Worm (Caenorhabditis elegans) whole organism, mixed stage, embryonic: ENCODE measurements around the gene C26D10.3.
A peak's percentile ranks its signal among the peaks of the same experiment; 100 is the strongest.

Experiments used
- M03D4.4 ChIP-seq: sonication (generic microtip); optimal IDR thresholded peaks from 2 replicates; lab custom pipeline; 2017; ENCODE audit warnings: mild to moderate bottlenecking, missing genetic modification characterization, missing compliant biosample characterization
- bed-3 ChIP-seq: fragments of 200-800 bp; sonication (Bioruptor generic); optimal IDR thresholded peaks from 3 replicates; lab custom pipeline; 2018; ENCODE audit warnings: mild to moderate bottlenecking, missing genetic modification characterization, moderate library complexity, missing compliant biosample characterization
- blmp-1 ChIP-seq: fragments of 150-350 bp; optimal IDR thresholded peaks from 2 replicates; lab custom pipeline; 2014; ENCODE audit warnings: missing biosample characterization, missing genetic modification characterization
- ceh-39 ChIP-seq: fragments of 150-350 bp; optimal IDR thresholded peaks from 2 replicates; lab custom pipeline; 2014; ENCODE audit warnings: missing biosample characterization, missing genetic modification characterization
- ceh-83 ChIP-seq: fragments of 200-800 bp; sonication (Bioruptor generic); optimal IDR thresholded peaks from 2 replicates; lab custom pipeline; 2018; ENCODE audit warnings: mild to moderate bottlenecking, missing genetic modification characterization, missing compliant biosample characterization
- ces-1 ChIP-seq: fragments of 150-350 bp; optimal IDR thresholded peaks from 2 replicates; lab custom pipeline; 2014; ENCODE audit warnings: missing biosample characterization, missing genetic modification reagents, missing genetic modification characterization
- cnd-1 ChIP-seq: fragments of 200-800 bp; sonication (Bioruptor generic); optimal IDR thresholded peaks from 2 replicates; lab custom pipeline; 2018; ENCODE audit warnings: mild to moderate bottlenecking, missing genetic modification characterization, missing compliant biosample characterization
- drap-1 ChIP-seq: fragments of 200-800 bp; sonication (Bioruptor generic); optimal IDR thresholded peaks from 3 replicates; lab custom pipeline; 2018; ENCODE audit warnings: mild to moderate bottlenecking, missing genetic modification characterization, missing compliant biosample characterization
- elt-1 ChIP-seq: sonication (generic microtip); optimal IDR thresholded peaks from 2 replicates; lab custom pipeline; 2017; ENCODE audit warnings: missing genetic modification characterization, mild to moderate bottlenecking, missing compliant biosample characterization, antibody characterized with exemption, moderate library complexity, borderline replicate concordance; ENCODE audit not compliant: insufficient read depth
- elt-3 ChIP-seq: fragments of 150-350 bp; optimal IDR thresholded peaks from 2 replicates; lab custom pipeline; 2014; ENCODE audit warnings: missing biosample characterization, missing genetic modification characterization
- flh-1 ChIP-seq: fragments of 200-800 bp; sonication (Bioruptor generic); optimal IDR thresholded peaks from 2 replicates; lab custom pipeline; 2018; ENCODE audit warnings: mild to moderate bottlenecking, missing genetic modification characterization, moderate library complexity, missing compliant biosample characterization
- ham-2 ChIP-seq: fragments of 200-800 bp; sonication (Bioruptor generic); optimal IDR thresholded peaks from 2 replicates; lab custom pipeline; 2018; ENCODE audit warnings: mild to moderate bottlenecking, missing genetic modification characterization, missing compliant biosample characterization
- hlh-1 ChIP-seq: fragments of 150-350 bp; optimal IDR thresholded peaks from 2 replicates; lab custom pipeline; 2014; ENCODE audit warnings: missing biosample characterization, missing genetic modification reagents, missing genetic modification characterization
- lin-32 ChIP-seq: fragments of 200-800 bp; sonication (Bioruptor generic); optimal IDR thresholded peaks from 2 replicates; lab custom pipeline; 2018; ENCODE audit warnings: mild to moderate bottlenecking, missing genetic modification characterization, missing compliant biosample characterization
- mab-5 ChIP-seq: fragments of 150-350 bp; optimal IDR thresholded peaks from 2 replicates; lab custom pipeline; 2014; ENCODE audit warnings: missing biosample characterization, missing genetic modification characterization
- mep-1 ChIP-seq: fragments of 150-350 bp; optimal IDR thresholded peaks from 2 replicates; lab custom pipeline; 2017; ENCODE audit warnings: missing biosample characterization, missing genetic modification reagents, missing genetic modification characterization, inconsistent platforms
- mls-2 ChIP-seq: sonication (generic microtip); optimal IDR thresholded peaks from 2 replicates; lab custom pipeline; 2016; ENCODE audit warnings: mild to moderate bottlenecking, missing genetic modification characterization, moderate library complexity, missing compliant biosample characterization
- nhr-2 ChIP-seq: fragments of 150-350 bp; optimal IDR thresholded peaks from 2 replicates; lab custom pipeline; 2014; ENCODE audit warnings: missing biosample characterization, missing genetic modification characterization
- nhr-237 ChIP-seq: fragments of 150-350 bp; optimal IDR thresholded peaks from 2 replicates; lab custom pipeline; 2014; ENCODE audit warnings: missing biosample characterization, missing genetic modification characterization
- nhr-28 ChIP-seq: fragments of 150-350 bp; optimal IDR thresholded peaks from 2 replicates; lab custom pipeline; 2014; ENCODE audit warnings: missing biosample characterization, missing genetic modification characterization
- nhr-76 ChIP-seq: sonication (generic microtip); optimal IDR thresholded peaks from 2 replicates; lab custom pipeline; 2017; ENCODE audit warnings: missing biosample characterization, missing genetic modification characterization
- pha-4 ChIP-seq: fragments of 150-350 bp; optimal IDR thresholded peaks from 2 replicates; lab custom pipeline; 2018; ENCODE audit warnings: missing biosample characterization, missing genetic modification reagents, missing genetic modification characterization
- sem-2 ChIP-seq: fragments of 200-800 bp; sonication (Bioruptor generic); optimal IDR thresholded peaks from 2 replicates; lab custom pipeline; 2018; ENCODE audit warnings: mild to moderate bottlenecking, missing genetic modification characterization, missing compliant biosample characterization
- snpc-4 ChIP-seq: fragments of 150-350 bp; optimal IDR thresholded peaks from 2 replicates; lab custom pipeline; 2014; ENCODE audit warnings: missing biosample characterization, missing genetic modification characterization
- sptf-1 ChIP-seq: sonication (generic microtip); optimal IDR thresholded peaks from 2 replicates; lab custom pipeline; 2017; ENCODE audit warnings: mild to moderate bottlenecking, missing genetic modification characterization, moderate library complexity, missing compliant biosample characterization
- tbx-8 ChIP-seq: fragments of 200-800 bp; sonication (Bioruptor generic); optimal IDR thresholded peaks from 2 replicates; lab custom pipeline; 2018; ENCODE audit warnings: mild to moderate bottlenecking, missing genetic modification characterization, moderate library complexity, missing compliant biosample characterization
- unc-120 ChIP-seq: sonication (generic microtip); optimal IDR thresholded peaks from 2 replicates; lab custom pipeline; 2017; ENCODE audit warnings: missing genetic modification characterization, missing compliant biosample characterization; ENCODE audit not compliant: poor library complexity, severe bottlenecking
- unc-62 ChIP-seq: fragments of 150-350 bp; optimal IDR thresholded peaks from 2 replicates; lab custom pipeline; 2014; ENCODE audit warnings: missing biosample characterization, missing genetic modification reagents, missing genetic modification characterization
- ztf-11 ChIP-seq: fragments of 150-350 bp; optimal IDR thresholded peaks from 2 replicates; lab custom pipeline; 2014; ENCODE audit warnings: missing biosample characterization, missing genetic modification characterization

The C26D10.3 gene

ce11 chrII:8312012-8312411 is 13.2 kb upstream of the C26D10.3 start:
- TF ChIP-seq ces-1 (GFP tag; lab: Kevin White, UChicago) (peak; percentile 64), sptf-1 (no peak)

ce11 chrII:8314768-8315167 is 10.4 kb upstream of the C26D10.3 start:
- no peak for TF ChIP-seq M03D4.4 (tag; lab: Kevin White, UChicago)
- no peak for TF ChIP-seq mep-1 (tag; lab: Kevin White, UChicago)
- no peak for TF ChIP-seq elt-1 (tag; lab: Kevin White, UChicago)
- TF ChIP-seq mls-2 = no peak
- TF ChIP-seq ham-2 (GFP tag; lab: Kevin White, UChicago) = no peak
- no peak for TF ChIP-seq lin-32 (GFP tag; lab: Kevin White, UChicago)
- TF ChIP-seq nhr-237 (tag; lab: Kevin White, UChicago) = no peak
- no peak for TF ChIP-seq nhr-28 (tag; lab: Kevin White, UChicago)
- TF ChIP-seq nhr-2 (tag; lab: Kevin White, UChicago) = no peak
- no peak for TF ChIP-seq nhr-76 (tag; lab: Kevin White, UChicago)
- no peak for TF ChIP-seq unc-120 (tag; lab: Kevin White, UChicago)
- no peak for TF ChIP-seq sem-2
- no peak for TF ChIP-seq unc-62
- no peak for TF ChIP-seq sptf-1
- TF ChIP-seq ztf-11 (tag; lab: Kevin White, UChicago) = no peak
- no peak for TF ChIP-seq mab-5 (tag; lab: Kevin White, UChicago)
- TF ChIP-seq, all 35 proteins: peak for 0

ce11 chrII:8316701-8317100 is 8.5 kb upstream of the C26D10.3 start:
- TF ChIP-seq ces-1 (GFP tag; lab: Kevin White, UChicago) (no peak), ceh-39 (no peak), mls-2 (no peak), elt-3 (tag; lab: Kevin White, UChicago) (no peak), nhr-28 (tag; lab: Kevin White, UChicago) (no peak), nhr-237 (tag; lab: Kevin White, UChicago) (no peak), blmp-1 (no peak), unc-62 (no peak), hlh-1 (tag; lab: Kevin White, UChicago) (no peak), ham-2 (GFP tag; lab: Kevin White, UChicago) (no peak)

ce11 chrII:8321244-8321643 is 3.9 kb upstream of the C26D10.3 start, which contains the start of gene shw-1:
Gene shw-1 (minus strand): TSS chrII:8321471.
- TF ChIP-seq pha-4 (tag; lab: Kevin White, UChicago) = no peak
- TF ChIP-seq ham-2 (GFP tag; lab: Kevin White, UChicago) = no peak
- no peak for TF ChIP-seq snpc-4 (tag; lab: Kevin White, UChicago)
- no peak for TF ChIP-seq ceh-83
- TF ChIP-seq nhr-237 (tag; lab: Kevin White, UChicago) = no peak
- no peak for TF ChIP-seq bed-3 (GFP tag; lab: Kevin White, UChicago)
- TF ChIP-seq elt-3 (tag; lab: Kevin White, UChicago) = no peak
- TF ChIP-seq mep-1 (tag; lab: Kevin White, UChicago) = no peak
- no peak for TF ChIP-seq ces-1 (GFP tag; lab: Kevin White, UChicago)
- no peak for TF ChIP-seq nhr-76 (tag; lab: Kevin White, UChicago)
- TF ChIP-seq unc-62 = no peak
- no peak for TF ChIP-seq hlh-1 (tag; lab: Kevin White, UChicago)
- no peak for TF ChIP-seq nhr-28 (tag; lab: Kevin White, UChicago)
- TF ChIP-seq sem-2 = no peak
- no peak for TF ChIP-seq drap-1
- no peak for TF ChIP-seq nhr-2 (tag; lab: Kevin White, UChicago)
- TF ChIP-seq cnd-1 (tag; lab: Kevin White, UChicago) = no peak
- no peak for TF ChIP-seq tbx-8 (GFP tag; lab: Kevin White, UChicago)
- TF ChIP-seq lin-32 (GFP tag; lab: Kevin White, UChicago) = no peak
- TF ChIP-seq mab-5 (tag; lab: Kevin White, UChicago) = no peak
- TF ChIP-seq, all 35 proteins: peak for 0

- TF ChIP-seq nhr-76 (tag; lab: Kevin White, UChicago) = no peak
- TF ChIP-seq flh-1 = no peak
- TF ChIP-seq, all 35 proteins: peak for 0
Measured at ce11 chrII:8326228-8326960, 1.2 kb downstream of the C26D10.3 start.
